Fruit fly (Drosophila melanogaster) whole organism, embryonic: ENCODE results near the gene bbg.

Experiments
- Abd-B ChIP-seq: fragments of 200-800 bp; sonication (Bioruptor generic); optimal IDR thresholded peaks from 2 replicates; lab custom pipeline; 2018; ENCODE audit warnings: missing biosample characterization, mild to moderate bottlenecking, missing genetic modification characterization, moderate library complexity
- CG10654 ChIP-seq: fragments of 200-800 bp; sonication (Bioruptor generic); optimal IDR thresholded peaks from 2 replicates; lab custom pipeline; 2016; ENCODE audit warnings: missing biosample characterization, missing genetic modification characterization
- CG12299 ChIP-seq: fragments of 200-800 bp; sonication (Bioruptor generic); optimal IDR thresholded peaks from 2 replicates; lab custom pipeline; 2018; ENCODE audit warnings: missing biosample characterization, mild to moderate bottlenecking, missing genetic modification characterization
- CG12744 ChIP-seq: fragments of 200-800 bp; sonication (Bioruptor generic); optimal IDR thresholded peaks from 2 replicates; lab custom pipeline; 2016; ENCODE audit warnings: missing biosample characterization, missing genetic modification characterization
- CG12769 ChIP-seq: fragments of 200-800 bp; sonication (Bioruptor generic); optimal IDR thresholded peaks from 2 replicates; lab custom pipeline; 2019; ENCODE audit warnings: missing biosample characterization, mild to moderate bottlenecking, missing genetic modification characterization, moderate library complexity
- CG13775 ChIP-seq: fragments of 200-800 bp; sonication (Bioruptor generic); optimal IDR thresholded peaks from 3 replicates; lab custom pipeline; 2017; ENCODE audit warnings: missing biosample characterization, mild to moderate bottlenecking, missing genetic modification characterization
- CG15011 ChIP-seq: fragments of 200-800 bp; sonication (Bioruptor generic); optimal IDR thresholded peaks from 3 replicates; lab custom pipeline; 2018; ENCODE audit warnings: missing biosample characterization, mild to moderate bottlenecking, missing genetic modification characterization
- CG1602 ChIP-seq: fragments of 200-800 bp; sonication (Bioruptor generic); optimal IDR thresholded peaks from 3 replicates; lab custom pipeline; 2016; ENCODE audit warnings: missing biosample characterization, missing genetic modification characterization
- CG16779 ChIP-seq: fragments of 200-800 bp; sonication (Bioruptor generic); IDR thresholded peaks from 2 replicates; pipeline ENCODE4 v1.3.6; 2022; ENCODE audit warnings: missing biosample characterization, missing genetic modification characterization
- CG18764 ChIP-seq: fragments of 200-800 bp; sonication (Bioruptor generic); optimal IDR thresholded peaks from 3 replicates; lab custom pipeline; 2016; ENCODE audit warnings: missing biosample characterization, missing genetic modification characterization
- CG30020 ChIP-seq: fragments of 200-800 bp; optimal IDR thresholded peaks from 2 replicates; lab custom pipeline; 2019; ENCODE audit warnings: missing biosample characterization, mild to moderate bottlenecking, missing genetic modification characterization, moderate library complexity
- CG32767 ChIP-seq: fragments of 200-800 bp; sonication (Bioruptor generic); IDR thresholded peaks from 2 replicates; pipeline ENCODE4 v1.3.6; 2022; ENCODE audit warnings: missing biosample characterization, missing genetic modification characterization
- CG3847 ChIP-seq: fragments of 200-800 bp; sonication (Bioruptor generic); IDR thresholded peaks from 2 replicates; pipeline ENCODE4 v1.3.6; 2022; ENCODE audit warnings: missing biosample characterization, missing genetic modification characterization
- CG4820 ChIP-seq: fragments of 200-800 bp; sonication (Bioruptor generic); optimal IDR thresholded peaks from 3 replicates; lab custom pipeline; 2016; ENCODE audit warnings: missing biosample characterization, missing genetic modification characterization
- CG6175 ChIP-seq: fragments of 200-800 bp; sonication (Bioruptor generic); IDR thresholded peaks from 3 replicates; pipeline ENCODE4 v1.3.6; 2022; ENCODE audit warnings: missing biosample characterization, missing genetic modification characterization
- CG7839 ChIP-seq: fragments of 200-800 bp; sonication (Bioruptor generic); optimal IDR thresholded peaks from 3 replicates; lab custom pipeline; 2018; ENCODE audit warnings: missing biosample characterization, mild to moderate bottlenecking, missing genetic modification characterization, moderate library complexity
- CG8089 ChIP-seq: fragments of 200-800 bp; sonication (Bioruptor generic); optimal IDR thresholded peaks from 3 replicates; lab custom pipeline; 2016; ENCODE audit warnings: missing biosample characterization, missing genetic modification characterization
- CG8765 ChIP-seq: fragments of 200-800 bp; sonication (Bioruptor generic); IDR thresholded peaks from 2 replicates; pipeline ENCODE4 v1.3.6; 2022; ENCODE audit warnings: missing biosample characterization, missing genetic modification characterization
- D ChIP-seq, 2 experiments: fragments of 200-800 bp in 1 of 2; fragments of >200 bp in 1 of 2; sonication (Bioruptor generic) in 1 of 2; optimal IDR thresholded peaks; 2 replicates in 1 of 2; 3 replicates in 1 of 2; lab custom pipeline; 2017; ENCODE audit warnings: mild to moderate bottlenecking in 1 of 2, missing biosample characterization in 1 of 2, missing genetic modification characterization in 1 of 2, missing genetic modification reagents in 1 of 2
- Dll ChIP-seq: fragments of 200-800 bp; sonication (Bioruptor generic); IDR thresholded peaks from 4 replicates; pipeline ENCODE4 v1.3.6; 2022; ENCODE audit warnings: missing biosample characterization, missing genetic modification characterization; ENCODE audit not compliant: partially characterized antibody
- Ets97D ChIP-seq: fragments of 200-800 bp; sonication (Bioruptor generic); optimal IDR thresholded peaks from 3 replicates; lab custom pipeline; 2016; ENCODE audit warnings: missing biosample characterization, missing genetic modification characterization
- Fer2 ChIP-seq: fragments of 200-800 bp; sonication (Bioruptor generic); optimal IDR thresholded peaks from 2 replicates; lab custom pipeline; 2018; ENCODE audit warnings: missing biosample characterization, mild to moderate bottlenecking, missing genetic modification characterization, moderate library complexity
- H2.0 ChIP-seq: fragments of 200-800 bp; sonication (Bioruptor generic); IDR thresholded peaks from 2 replicates; pipeline ENCODE4 v1.3.6; 2022; ENCODE audit warnings: missing biosample characterization, missing genetic modification characterization
- HmgZ ChIP-seq: fragments of 200-800 bp; sonication (Bioruptor generic); optimal IDR thresholded peaks from 2 replicates; lab custom pipeline; 2018; ENCODE audit warnings: missing biosample characterization, mild to moderate bottlenecking, missing genetic modification characterization
- Mrtf ChIP-seq: fragments of 200-800 bp; sonication (Bioruptor generic); IDR thresholded peaks from 3 replicates; pipeline ENCODE4 v1.3.6; 2022; ENCODE audit warnings: missing biosample characterization, missing genetic modification characterization
- NfI ChIP-seq: fragments of 200-800 bp; sonication (Bioruptor generic); optimal IDR thresholded peaks from 3 replicates; lab custom pipeline; 2018; ENCODE audit warnings: missing biosample characterization, mild to moderate bottlenecking, missing genetic modification characterization, moderate library complexity
- Usf ChIP-seq: fragments of 200-800 bp; sonication (Bioruptor generic); optimal IDR thresholded peaks from 2 replicates; lab custom pipeline; 2017; ENCODE audit warnings: missing genotype, missing biosample characterization, missing genetic modification characterization
- ap ChIP-seq: fragments of 200-800 bp; sonication (Bioruptor generic); IDR thresholded peaks from 2 replicates; pipeline ENCODE4 v1.3.6; 2022; ENCODE audit warnings: missing biosample characterization, missing genetic modification characterization
- gem ChIP-seq: fragments of 200-800 bp; sonication (Bioruptor generic); optimal IDR thresholded peaks from 2 replicates; lab custom pipeline; 2019; ENCODE audit warnings: missing biosample characterization, mild to moderate bottlenecking, missing genetic modification characterization, moderate library complexity
- grau ChIP-seq: fragments of 200-800 bp; optimal IDR thresholded peaks from 3 replicates; lab custom pipeline; 2019; ENCODE audit warnings: missing biosample characterization, mild to moderate bottlenecking, missing genetic modification characterization, moderate library complexity
- inv ChIP-seq: fragments of 200-800 bp; sonication (Bioruptor generic); IDR thresholded peaks from 2 replicates; pipeline ENCODE4 v1.3.6; 2022; ENCODE audit warnings: missing biosample characterization, missing genetic modification characterization; ENCODE audit not compliant: partially characterized antibody
- jing ChIP-seq: fragments of 200-800 bp; sonication (Bioruptor generic); optimal IDR thresholded peaks from 2 replicates; lab custom pipeline; 2018; ENCODE audit warnings: missing biosample characterization, mild to moderate bottlenecking, missing genetic modification characterization
- ken ChIP-seq: fragments of 200-800 bp; sonication (Bioruptor generic); IDR thresholded peaks from 3 replicates; pipeline ENCODE4 v1.3.6; 2022; ENCODE audit warnings: missing biosample characterization, missing genetic modification characterization
- knrl ChIP-seq: fragments of 200-800 bp; sonication (Bioruptor generic); IDR thresholded peaks from 3 replicates; pipeline ENCODE4 v1.3.6; 2022; ENCODE audit warnings: missing biosample characterization, missing genetic modification characterization; ENCODE audit not compliant: partially characterized antibody
- lbe ChIP-seq: fragments of 200-800 bp; sonication (Bioruptor generic); optimal IDR thresholded peaks from 2 replicates; lab custom pipeline; 2016; ENCODE audit warnings: missing biosample characterization, mild to moderate bottlenecking, missing genetic modification characterization
- nau ChIP-seq: fragments of 200-800 bp; sonication (Bioruptor generic); optimal IDR thresholded peaks from 3 replicates; lab custom pipeline; 2017; ENCODE audit warnings: missing biosample characterization, mild to moderate bottlenecking, missing genetic modification characterization, missing genetic modification reagents
- nerfin-2 ChIP-seq: fragments of 200-800 bp; sonication (Bioruptor generic); IDR thresholded peaks from 2 replicates; pipeline ENCODE4 v1.3.6; 2022; ENCODE audit warnings: missing biosample characterization, missing genetic modification characterization; ENCODE audit not compliant: partially characterized antibody
- pita ChIP-seq: fragments of 200-800 bp; sonication (Bioruptor generic); optimal IDR thresholded peaks from 2 replicates; lab custom pipeline; 2017; ENCODE audit warnings: missing biosample characterization, mild to moderate bottlenecking, missing genetic modification characterization
- prd ChIP-seq, 3 experiments: fragments of >200 bp in 2 of 3; fragments of 200-800 bp in 1 of 3; sonication (Bioruptor generic) in 1 of 3; optimal IDR thresholded peaks in 2 of 3; IDR thresholded peaks in 1 of 3; 2 replicates in 2 of 3; 3 replicates in 1 of 3; pipeline versions ENCODE4 v1.3.6 to Lab custom; 2017 to 2022; ENCODE audit warnings: missing biosample characterization in 1 of 3, missing genetic modification characterization in 1 of 3
- ranshi ChIP-seq: fragments of 200-800 bp; sonication (Bioruptor generic); IDR thresholded peaks from 2 replicates; pipeline ENCODE4 v1.3.6; 2022; ENCODE audit warnings: missing biosample characterization, missing genetic modification characterization
- scrt ChIP-seq: fragments of 200-800 bp; sonication (Bioruptor generic); optimal IDR thresholded peaks from 2 replicates; lab custom pipeline; 2018; ENCODE audit warnings: missing biosample characterization, mild to moderate bottlenecking, missing genetic modification characterization, moderate library complexity
- shn ChIP-seq: fragments of 200-800 bp; sonication (Bioruptor generic); optimal IDR thresholded peaks from 3 replicates; lab custom pipeline; 2016; ENCODE audit warnings: missing biosample characterization, missing genetic modification characterization
- slp2 ChIP-seq: fragments of 200-800 bp; sonication (Bioruptor generic); optimal IDR thresholded peaks from 2 replicates; lab custom pipeline; 2016; ENCODE audit warnings: missing biosample characterization, missing genetic modification characterization
- sob ChIP-seq: fragments of 200-800 bp; sonication (Bioruptor generic); IDR thresholded peaks from 2 replicates; pipeline ENCODE4 v1.3.6; 2022; ENCODE audit warnings: missing biosample characterization, missing genetic modification characterization
- toy ChIP-seq: fragments of 200-800 bp; sonication (Bioruptor generic); IDR thresholded peaks from 2 replicates; pipeline ENCODE4 v1.3.6; 2022; ENCODE audit warnings: missing biosample characterization, missing genetic modification characterization
- ttk ChIP-seq: fragments of 200-800 bp; sonication (Bioruptor generic); IDR thresholded peaks from 2 replicates; pipeline ENCODE4 v2.1.2; 2022; ENCODE audit warnings: missing biosample characterization, missing genetic modification characterization
- unpg ChIP-seq: fragments of 200-800 bp; sonication (Bioruptor generic); optimal IDR thresholded peaks from 3 replicates; lab custom pipeline; 2018; ENCODE audit warnings: missing biosample characterization, mild to moderate bottlenecking, missing genetic modification characterization, moderate library complexity
- wor ChIP-seq: fragments of 200-800 bp; sonication (Bioruptor generic); IDR thresholded peaks from 2 replicates; pipeline ENCODE4 v1.3.6; 2022; ENCODE audit warnings: missing biosample characterization, missing genetic modification characterization
- yki ChIP-seq: fragments of >200 bp; optimal IDR thresholded peaks from 3 replicates; lab custom pipeline; 2018

The bbg gene

DNA sequence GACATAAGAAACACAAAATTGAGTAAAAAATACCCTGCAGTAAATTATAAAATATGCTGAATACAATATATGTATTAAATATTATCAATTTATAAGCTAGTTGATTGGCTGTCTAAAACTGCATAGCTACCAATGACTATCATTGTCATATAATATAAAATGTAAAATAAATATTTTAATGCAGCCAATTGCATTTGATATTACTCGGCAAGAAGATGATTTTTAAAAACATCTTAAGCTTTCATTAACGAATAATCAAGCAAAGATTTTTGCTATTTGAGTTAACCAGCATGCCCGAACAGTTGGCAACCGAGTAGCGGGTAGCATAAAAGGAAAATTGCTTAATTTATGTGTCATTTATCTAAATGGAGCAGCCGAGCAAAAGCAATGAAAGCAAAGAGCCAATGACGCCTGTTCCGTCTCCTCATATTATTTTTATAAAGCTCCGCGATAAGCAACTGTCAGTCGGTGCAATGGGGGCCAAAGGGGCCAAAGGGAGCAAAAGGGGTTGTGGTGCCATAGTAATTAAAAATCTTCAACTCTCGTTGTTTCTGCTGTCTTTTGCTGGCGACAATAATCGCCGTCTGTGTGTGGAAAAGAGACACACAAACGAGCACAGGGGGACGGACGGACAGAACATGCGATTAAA, 172.8 kb downstream of the bbg start (continued):
- TF ChIP-seq CG12299 (no peak), CG4820 (GFP tag; lab: Kevin White, UChicago) (peak; percentile 25), H2.0 (GFP tag; lab: Robert Waterston, UW) (no peak), CG8765 (GFP tag; lab: Robert Waterston, UW) (no peak), unpg (GFP tag; lab: Kevin White, UChicago) (peak; percentile 54), scrt (GFP tag; lab: Kevin White, UChicago) (no peak), CG8089 (no peak), sob (GFP tag; lab: Robert Waterston, UW) (no peak), toy (no peak), CG32767 (peak; percentile 23; the same call in 1 of the 2 replicates), CG1602 (GFP tag; lab: Kevin White, UChicago) (peak; percentile 9), CG3847 (GFP tag; lab: Robert Waterston, UW) (no peak), Usf (GFP tag; lab: Kevin White, UChicago) (no peak), CG16779 (no peak), HmgZ (no peak), shn (GFP tag; lab: Kevin White, UChicago) (no peak), ranshi (0 out of 2 replicates have a peak, but pooled peaks have one; percentile 14), CG12769 (no peak), ttk (GFP tag; lab: Robert Waterston, UW) (no peak), D (optimal IDR thresholded peaks at IDR 0.05; lab: Kevin White, UChicago) (no peak), D (GFP tag; optimal IDR thresholded peaks at IDR 0.05; lab: Kevin White, UChicago) (peak; percentile 37), Mrtf (GFP tag; lab: Robert Waterston, UW) (0 out of 3 replicates have a peak, but pooled peaks have one; percentile 18), Dll (GFP tag; lab: Robert Waterston, UW) (no peak), slp2 (GFP tag; lab: Kevin White, UChicago) (no peak), CG6175 (GFP tag; lab: Robert Waterston, UW) (no peak), CG30020 (peak; percentile 7), Ets97D (GFP tag; lab: Kevin White, UChicago) (no peak), CG18764 (GFP tag; lab: Kevin White, UChicago) (no peak), lbe (GFP tag; lab: Kevin White, UChicago) (no peak), CG12744 (GFP tag; lab: Kevin White, UChicago) (no peak), CG10654 (no peak), CG13775 (GFP tag; lab: Kevin White, UChicago) (no peak), wor (GFP tag; lab: Robert Waterston, UW) (0 out of 2 replicates have a peak, but pooled peaks have one; percentile 37), prd (optimal IDR thresholded peaks at IDR 0.05; lab: Kevin White, UChicago) (no peak), prd (GFP tag; IDR thresholded peaks at IDR 0.05; lab: Robert Waterston, UW) (peak; percentile 59; the same call in 2 of the 3 replicates), CG15011 (GFP tag; lab: Kevin White, UChicago) (no peak), knrl (GFP tag; lab: Robert Waterston, UW) (no peak), nau (GFP tag; lab: Kevin White, UChicago) (no peak), yki (no peak), jing (GFP tag; lab: Kevin White, UChicago) (peak; percentile 10), nerfin-2 (GFP tag; lab: Robert Waterston, UW) (no peak), pita (GFP tag; lab: Kevin White, UChicago) (no peak), inv (GFP tag; lab: Robert Waterston, UW) (no peak), ap (GFP tag; lab: Robert Waterston, UW) (no peak), NfI (GFP tag; lab: Kevin White, UChicago) (peak; percentile 24), CG7839 (tag; lab: Kevin White, UChicago) (peak; percentile 67), ken (GFP tag; lab: Robert Waterston, UW) (no peak), grau (tag; lab: Kevin White, UChicago) (peak; percentile 67), Fer2 (tag; lab: Kevin White, UChicago) (no peak), Abd-B (GFP tag; lab: Kevin White, UChicago) (peak; percentile 41), gem (tag; lab: Kevin White, UChicago) (peak; percentile 80)
